Worm (Caenorhabditis elegans) whole organism, mixed stage, embryonic: ENCODE data around the gene F56D5.2.

Experiments used
- M03D4.4 ChIP-seq: sonication (generic microtip); optimal IDR thresholded peaks from 2 replicates; lab custom pipeline; 2017; ENCODE audit warnings: mild to moderate bottlenecking, missing genetic modification characterization, missing compliant biosample characterization
- bed-3 ChIP-seq: fragments of 200-800 bp; sonication (Bioruptor generic); optimal IDR thresholded peaks from 3 replicates; lab custom pipeline; 2018; ENCODE audit warnings: mild to moderate bottlenecking, missing genetic modification characterization, moderate library complexity, missing compliant biosample characterization
- blmp-1 ChIP-seq: fragments of 150-350 bp; optimal IDR thresholded peaks from 2 replicates; lab custom pipeline; 2014; ENCODE audit warnings: missing biosample characterization, missing genetic modification characterization
- ceh-39 ChIP-seq: fragments of 150-350 bp; optimal IDR thresholded peaks from 2 replicates; lab custom pipeline; 2014; ENCODE audit warnings: missing biosample characterization, missing genetic modification characterization
- ceh-43 ChIP-seq: fragments of 200-800 bp; sonication (Bioruptor generic); optimal IDR thresholded peaks from 2 replicates; lab custom pipeline; 2018; ENCODE audit warnings: mild to moderate bottlenecking, missing genetic modification characterization, moderate library complexity, missing compliant biosample characterization
- drap-1 ChIP-seq: fragments of 200-800 bp; sonication (Bioruptor generic); optimal IDR thresholded peaks from 3 replicates; lab custom pipeline; 2018; ENCODE audit warnings: mild to moderate bottlenecking, missing genetic modification characterization, missing compliant biosample characterization
- elt-1 ChIP-seq: sonication (generic microtip); optimal IDR thresholded peaks from 2 replicates; lab custom pipeline; 2017; ENCODE audit warnings: missing genetic modification characterization, mild to moderate bottlenecking, missing compliant biosample characterization, antibody characterized with exemption, moderate library complexity, borderline replicate concordance; ENCODE audit not compliant: insufficient read depth
- elt-3 ChIP-seq: fragments of 150-350 bp; optimal IDR thresholded peaks from 2 replicates; lab custom pipeline; 2014; ENCODE audit warnings: missing biosample characterization, missing genetic modification characterization
- flh-1 ChIP-seq: fragments of 200-800 bp; sonication (Bioruptor generic); optimal IDR thresholded peaks from 2 replicates; lab custom pipeline; 2018; ENCODE audit warnings: mild to moderate bottlenecking, missing genetic modification characterization, moderate library complexity, missing compliant biosample characterization
- ham-2 ChIP-seq: fragments of 200-800 bp; sonication (Bioruptor generic); optimal IDR thresholded peaks from 2 replicates; lab custom pipeline; 2018; ENCODE audit warnings: mild to moderate bottlenecking, missing genetic modification characterization, missing compliant biosample characterization
- hlh-1 ChIP-seq: fragments of 150-350 bp; optimal IDR thresholded peaks from 2 replicates; lab custom pipeline; 2014; ENCODE audit warnings: missing biosample characterization, missing genetic modification reagents, missing genetic modification characterization
- lin-13 ChIP-seq: fragments of 150-350 bp; optimal IDR thresholded peaks from 2 replicates; lab custom pipeline; 2014; ENCODE audit warnings: missing biosample characterization, missing genetic modification characterization
- lin-32 ChIP-seq: fragments of 200-800 bp; sonication (Bioruptor generic); optimal IDR thresholded peaks from 2 replicates; lab custom pipeline; 2018; ENCODE audit warnings: mild to moderate bottlenecking, missing genetic modification characterization, missing compliant biosample characterization
- lsy-2 ChIP-seq: fragments of 150-350 bp; optimal IDR thresholded peaks from 2 replicates; lab custom pipeline; 2014; ENCODE audit warnings: missing biosample characterization, missing genetic modification characterization
- mab-5 ChIP-seq: fragments of 150-350 bp; optimal IDR thresholded peaks from 2 replicates; lab custom pipeline; 2014; ENCODE audit warnings: missing biosample characterization, missing genetic modification characterization
- mep-1 ChIP-seq: fragments of 150-350 bp; optimal IDR thresholded peaks from 2 replicates; lab custom pipeline; 2017; ENCODE audit warnings: missing biosample characterization, missing genetic modification reagents, missing genetic modification characterization, inconsistent platforms
- mls-2 ChIP-seq: sonication (generic microtip); optimal IDR thresholded peaks from 2 replicates; lab custom pipeline; 2016; ENCODE audit warnings: mild to moderate bottlenecking, missing genetic modification characterization, moderate library complexity, missing compliant biosample characterization
- nhr-237 ChIP-seq: fragments of 150-350 bp; optimal IDR thresholded peaks from 2 replicates; lab custom pipeline; 2014; ENCODE audit warnings: missing biosample characterization, missing genetic modification characterization
- nhr-28 ChIP-seq: fragments of 150-350 bp; optimal IDR thresholded peaks from 2 replicates; lab custom pipeline; 2014; ENCODE audit warnings: missing biosample characterization, missing genetic modification characterization
- nhr-76 ChIP-seq: sonication (generic microtip); optimal IDR thresholded peaks from 2 replicates; lab custom pipeline; 2017; ENCODE audit warnings: missing biosample characterization, missing genetic modification characterization
- sem-2 ChIP-seq: fragments of 200-800 bp; sonication (Bioruptor generic); optimal IDR thresholded peaks from 2 replicates; lab custom pipeline; 2018; ENCODE audit warnings: mild to moderate bottlenecking, missing genetic modification characterization, missing compliant biosample characterization
- snpc-4 ChIP-seq: fragments of 150-350 bp; optimal IDR thresholded peaks from 2 replicates; lab custom pipeline; 2014; ENCODE audit warnings: missing biosample characterization, missing genetic modification characterization
- sptf-1 ChIP-seq: sonication (generic microtip); optimal IDR thresholded peaks from 2 replicates; lab custom pipeline; 2017; ENCODE audit warnings: mild to moderate bottlenecking, missing genetic modification characterization, moderate library complexity, missing compliant biosample characterization
- tbx-8 ChIP-seq: fragments of 200-800 bp; sonication (Bioruptor generic); optimal IDR thresholded peaks from 2 replicates; lab custom pipeline; 2018; ENCODE audit warnings: mild to moderate bottlenecking, missing genetic modification characterization, moderate library complexity, missing compliant biosample characterization
- unc-120 ChIP-seq: sonication (generic microtip); optimal IDR thresholded peaks from 2 replicates; lab custom pipeline; 2017; ENCODE audit warnings: missing genetic modification characterization, missing compliant biosample characterization; ENCODE audit not compliant: poor library complexity, severe bottlenecking
- unc-39 ChIP-seq: fragments of 150-350 bp; optimal IDR thresholded peaks from 2 replicates; lab custom pipeline; 2014; ENCODE audit warnings: missing biosample characterization, missing genetic modification characterization
- unc-62 ChIP-seq: fragments of 150-350 bp; optimal IDR thresholded peaks from 2 replicates; lab custom pipeline; 2014; ENCODE audit warnings: missing biosample characterization, missing genetic modification reagents, missing genetic modification characterization
- zip-8 ChIP-seq: fragments of 150-350 bp; optimal IDR thresholded peaks from 2 replicates; lab custom pipeline; 2014; ENCODE audit warnings: missing biosample characterization, missing genetic modification characterization
- ztf-11 ChIP-seq: fragments of 150-350 bp; optimal IDR thresholded peaks from 2 replicates; lab custom pipeline; 2014; ENCODE audit warnings: missing biosample characterization, missing genetic modification characterization

Gene F56D5.2

DNA sequence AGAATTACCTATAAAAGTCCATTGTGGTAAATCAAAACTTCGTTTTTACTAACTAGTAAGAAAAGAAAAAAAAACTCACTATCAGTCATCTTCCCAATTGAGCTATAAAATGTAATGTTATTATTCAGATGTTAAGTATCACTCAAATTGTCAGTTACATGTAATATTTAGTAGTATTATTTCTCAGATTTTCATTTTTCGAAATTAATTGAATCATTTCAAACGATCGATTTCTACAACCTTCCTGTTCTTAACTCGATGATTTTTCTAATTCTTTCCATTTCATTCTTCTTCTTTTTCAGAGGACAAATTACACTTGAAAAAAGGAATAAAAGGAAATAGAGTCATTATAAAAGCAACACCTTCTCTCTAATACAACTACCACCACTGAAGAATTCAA, 29.5 kb upstream of the F56D5.2 start, which contains the start of gene F59B8.1:
F59B8.1 (plus strand) TSS at position 301 of the 400 bp plus-strand sequence.
- TF ChIP-seq drap-1 (GFP tag; lab: Kevin White, UChicago) (no peak), blmp-1 (tag; lab: Kevin White, UChicago) (no peak), unc-62 (GFP tag; lab: Kevin White, UChicago) (no peak), mep-1 (tag; lab: Kevin White, UChicago) (no peak), bed-3 (no peak), sem-2 (GFP tag; lab: Kevin White, UChicago) (no peak), M03D4.4 (tag; lab: Kevin White, UChicago) (no peak), zip-8 (no peak), ceh-39 (no peak), nhr-28 (no peak), mls-2 (tag; lab: Kevin White, UChicago) (no peak), nhr-76 (tag; lab: Kevin White, UChicago) (no peak), mab-5 (tag; lab: Kevin White, UChicago) (no peak), lin-32 (GFP tag; lab: Kevin White, UChicago) (no peak)
- TF ChIP-seq, all 35 proteins: peak for 0

DNA sequence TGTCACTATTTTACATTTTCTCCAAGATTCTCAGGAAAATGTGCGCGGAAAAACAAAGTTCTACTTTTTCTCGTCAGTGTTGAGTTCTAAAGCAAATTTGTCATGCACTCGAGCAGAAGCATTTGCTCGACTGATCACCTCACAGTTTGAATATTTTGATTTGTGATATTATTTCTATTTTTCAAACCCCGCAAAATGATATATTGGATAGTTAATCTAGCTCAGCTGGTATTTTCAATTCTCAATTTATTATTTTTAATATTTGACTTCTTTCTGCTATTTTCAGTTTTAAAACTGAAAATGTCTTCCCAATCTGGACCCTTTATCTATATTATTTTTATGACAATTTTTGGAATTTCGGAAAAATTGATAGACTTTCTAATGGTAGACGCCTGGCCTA, 24.7 kb upstream of the F56D5.2 start, which contains the start of gene srxa-2:
srxa-2 (plus strand) TSS at position 301 of the 400 bp plus-strand sequence.
- no peak for TF ChIP-seq flh-1 (GFP tag; lab: Kevin White, UChicago)
- no peak for TF ChIP-seq nhr-28
- no peak for TF ChIP-seq elt-3 (tag; lab: Kevin White, UChicago)
- TF ChIP-seq tbx-8 (GFP tag; lab: Kevin White, UChicago), result no peak
- TF ChIP-seq sptf-1 (tag; lab: Kevin White, UChicago), result no peak
- no peak for TF ChIP-seq nhr-76 (tag; lab: Kevin White, UChicago)
- TF ChIP-seq ham-2, result no peak
- TF ChIP-seq ztf-11, result no peak
- TF ChIP-seq, all 35 proteins: peak for 0

DNA sequence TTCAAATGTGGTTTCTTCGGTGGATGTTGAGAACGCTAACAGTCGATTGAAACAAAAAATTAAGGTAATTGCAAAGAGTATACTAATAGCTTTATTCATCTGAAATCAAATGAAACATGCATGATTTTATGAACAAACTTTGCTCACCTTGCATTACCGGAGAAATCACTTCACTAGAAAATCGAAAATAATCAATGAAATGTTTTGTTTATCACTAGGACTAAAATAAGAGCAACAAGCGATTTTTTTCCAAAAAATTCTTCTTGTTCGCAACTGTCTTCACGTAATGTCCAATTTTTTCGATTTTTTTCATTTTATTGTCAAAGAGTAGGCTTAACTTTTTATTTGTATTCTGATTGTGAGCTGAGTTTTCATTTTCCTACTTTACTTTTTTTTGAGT, 24.0 kb upstream of the F56D5.2 start, which contains the start of gene F56D5.9:
F56D5.9 (minus strand) TSS at position 101 of the 400 bp plus-strand sequence.
- TF ChIP-seq nhr-237 (tag; lab: Kevin White, UChicago), result no peak
- no peak for TF ChIP-seq elt-1 (tag; lab: Kevin White, UChicago)
- no peak for TF ChIP-seq unc-62 (GFP tag; lab: Kevin White, UChicago)

DNA sequence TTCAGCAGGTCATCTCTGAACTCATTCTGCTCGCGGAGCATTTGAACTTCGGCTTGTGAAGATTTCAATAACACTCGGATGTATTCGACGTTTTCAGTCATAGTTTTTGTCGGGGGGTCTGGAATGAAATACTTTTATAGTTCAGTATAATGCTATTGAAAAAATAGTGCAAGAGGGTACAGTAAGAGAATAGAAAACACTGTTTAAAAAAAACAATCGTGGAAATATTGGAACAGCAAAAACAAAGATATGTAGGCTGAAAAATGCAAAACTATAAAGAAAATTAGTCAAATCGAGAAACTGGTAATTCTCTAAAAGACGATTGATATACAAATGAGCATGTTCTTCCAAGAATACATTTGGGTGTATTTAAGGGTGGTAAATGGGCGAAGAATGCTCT, 9.6 kb upstream of the F56D5.2 start, which contains the start of gene F56D5.5:
F56D5.5 (minus strand) TSS at position 101 of the 400 bp plus-strand sequence.
- no peak for TF ChIP-seq hlh-1 (tag; lab: Kevin White, UChicago)
- TF ChIP-seq ztf-11, result no peak
- no peak for TF ChIP-seq flh-1 (GFP tag; lab: Kevin White, UChicago)
- TF ChIP-seq unc-39 (tag; lab: Kevin White, UChicago), result no peak
- TF ChIP-seq lin-32 (GFP tag; lab: Kevin White, UChicago), result no peak
- TF ChIP-seq lsy-2 (tag; lab: Kevin White, UChicago), result no peak
- TF ChIP-seq, all 35 proteins: peak for 0

DNA sequence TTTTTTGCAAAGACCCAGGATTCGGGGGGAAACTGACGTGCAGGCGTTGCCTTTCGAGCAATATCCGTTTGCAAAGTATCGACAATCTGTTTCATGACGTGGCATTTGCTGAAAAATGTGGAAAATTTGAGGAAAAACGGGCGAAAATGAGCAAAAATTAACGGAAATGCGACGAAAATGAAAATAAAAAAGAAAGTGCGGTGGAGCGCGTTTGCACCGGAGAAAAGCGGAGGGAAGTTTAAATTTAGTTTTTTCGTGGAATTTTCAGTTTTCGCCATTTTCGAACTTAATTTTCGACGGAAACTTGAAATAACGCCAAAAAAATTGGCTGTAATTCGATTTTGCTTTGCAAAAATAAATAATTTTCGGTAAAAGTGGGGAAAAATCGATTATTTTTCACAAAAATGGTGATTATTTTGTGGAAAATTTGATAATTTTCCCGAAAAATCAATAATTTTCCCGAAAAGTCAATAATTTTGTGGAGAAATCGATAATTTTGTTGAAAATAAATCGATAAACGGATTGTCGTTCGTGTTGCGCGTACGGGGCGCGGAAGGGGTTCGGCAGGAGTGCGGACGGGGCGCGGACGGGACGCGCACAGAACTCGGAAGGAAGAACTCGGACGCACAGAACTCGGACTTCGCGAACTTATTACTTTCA, 5.5 kb upstream of the F56D5.2 start:
- TF ChIP-seq unc-120 (tag; lab: Kevin White, UChicago), result no peak
- no peak for TF ChIP-seq ceh-43 (GFP tag; lab: Kevin White, UChicago)
- no peak for TF ChIP-seq lin-13

DNA sequence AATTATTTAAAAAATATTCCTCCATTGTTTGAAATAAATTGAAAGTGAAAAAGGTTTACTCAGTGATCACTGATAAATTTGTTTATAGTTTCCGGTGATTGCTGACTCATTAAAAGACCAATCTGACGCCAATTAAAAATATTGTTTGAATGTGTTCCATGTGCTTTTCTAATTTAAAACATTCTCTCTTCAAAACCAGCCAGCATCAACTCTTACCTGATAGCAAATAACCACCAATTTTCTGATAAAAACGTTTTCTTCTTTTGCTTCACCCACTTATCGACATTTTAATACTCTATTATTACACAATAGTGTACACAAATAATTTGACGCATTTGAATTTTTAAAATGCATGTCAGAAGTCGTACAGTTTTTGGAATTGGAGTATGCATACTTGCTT, 3.3 kb upstream of the F56D5.2 start, which contains the start of gene F56D5.6:
F56D5.6 (plus strand) TSS at position 208 of the 400 bp plus-strand sequence.
- TF ChIP-seq snpc-4 (tag; lab: Kevin White, UChicago), result no peak
- TF ChIP-seq elt-1 (tag; lab: Kevin White, UChicago), result no peak
- no peak for TF ChIP-seq mab-5 (tag; lab: Kevin White, UChicago)
- TF ChIP-seq flh-1 (GFP tag; lab: Kevin White, UChicago), result no peak
